Worm (Caenorhabditis elegans): ENCODE data around the gene fkb-1.

The fkb-1 gene

DNA sequence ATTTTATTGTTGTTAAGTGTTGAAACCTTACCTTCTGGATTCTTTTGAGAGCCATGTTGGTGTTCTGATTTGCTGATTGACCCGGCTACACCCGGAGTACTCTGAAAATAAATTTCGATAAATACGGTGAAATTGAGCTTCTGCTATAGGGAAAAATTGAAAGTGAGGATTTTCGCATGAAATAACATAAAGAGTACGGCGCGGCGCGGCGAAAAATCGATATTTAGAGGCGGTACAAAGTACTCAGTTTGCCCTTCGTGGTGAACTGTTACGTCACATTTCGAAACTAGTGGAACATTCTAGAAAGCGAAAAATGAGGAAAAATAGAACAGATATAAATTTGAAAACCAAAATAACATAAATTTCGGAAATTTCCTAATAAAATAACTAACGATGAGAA lies 45.8 kb downstream of the fkb-1 start, which contains the start of gene let-70:
Gene let-70 (minus strand): TSS at position 101 of the 400 bp plus-strand sequence.
- TF ChIP-seq hmg-11 (tag; optimal IDR thresholded peaks at IDR 0.05) (no peak), elt-2 (tag; optimal IDR thresholded peaks at IDR 0.05) (no peak), lin-39 (tag; optimal IDR thresholded peaks at IDR 0.05) (no peak), nfya-1 (tag; optimal IDR thresholded peaks at IDR 0.05; ENCODE audit: insufficient read depth) (no peak), nhr-28 (tag; optimal IDR thresholded peaks at IDR 0.05) (no peak), mdl-1 (tag; optimal IDR thresholded peaks at IDR 0.05) (no peak), fkh-10 (GFP tag; optimal IDR thresholded peaks at IDR 0.05) (no peak), pqm-1 (tag; optimal IDR thresholded peaks at IDR 0.05) (no peak), ceh-9 (tag; optimal IDR thresholded peaks at IDR 0.05) (no peak), nhr-237 (tag; optimal IDR thresholded peaks at IDR 0.05) (no peak), nhr-76 (tag; optimal IDR thresholded peaks at IDR 0.05) (no peak)

DNA sequence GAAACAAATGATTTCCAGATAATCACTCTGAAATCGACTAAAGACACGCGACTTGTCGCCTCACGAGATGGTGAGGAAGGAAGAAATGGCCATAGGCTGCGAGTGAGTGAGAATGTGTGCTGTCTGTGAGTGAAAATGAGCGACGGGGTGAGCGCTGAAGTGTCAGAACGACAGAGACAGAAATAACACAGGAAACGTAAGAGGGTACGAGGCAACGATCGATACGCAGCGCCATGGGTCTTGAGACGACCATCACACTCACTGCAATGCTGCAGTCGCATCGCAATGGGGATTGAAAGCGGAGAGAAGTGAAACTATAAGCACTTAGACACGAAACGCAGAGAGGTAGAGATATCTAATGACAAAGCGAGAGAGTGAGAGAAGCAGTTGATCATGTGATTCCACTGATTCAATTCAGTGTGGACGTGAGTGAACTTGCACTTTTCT lies 46.4 kb downstream of the fkb-1 start:
- TF ChIP-seq nhr-11 (tag; optimal IDR thresholded peaks at IDR 0.05) = peak; percentile 83
- peak; percentile 94 for TF ChIP-seq nfya-1 (tag; optimal IDR thresholded peaks at IDR 0.05; ENCODE audit: insufficient read depth)
- peak; percentile 80 for TF ChIP-seq elt-2 (tag; optimal IDR thresholded peaks at IDR 0.05)
- peak; percentile 88 for TF ChIP-seq lsy-12 (tag; optimal IDR thresholded peaks at IDR 0.05)
- peak in 1 of 3 experiments; percentile 1 for TF ChIP-seq elt-3 (tag; optimal IDR thresholded peaks at IDR 0.05)
- TF ChIP-seq ceh-16 (tag; optimal IDR thresholded peaks at IDR 0.05) = no peak
- no peak for TF ChIP-seq ztf-11 (tag; optimal IDR thresholded peaks at IDR 0.05)
- TF ChIP-seq egl-27 (tag; optimal IDR thresholded peaks at IDR 0.05) = peak; percentile 91
- TF ChIP-seq nhr-77 (tag; optimal IDR thresholded peaks at IDR 0.05) = peak; percentile 16
- no peak for TF ChIP-seq eor-1 (tag; optimal IDR thresholded peaks at IDR 0.05)
- TF ChIP-seq pqm-1 (tag; optimal IDR thresholded peaks at IDR 0.05) = peak; percentile 41
- TF ChIP-seq sea-2 (GFP tag; optimal IDR thresholded peaks at IDR 0.05) = peak; percentile 21
- TF ChIP-seq jun-1 (tag; optimal IDR thresholded peaks at IDR 0.05) = peak; percentile 92
- TF ChIP-seq mml-1 (tag; optimal IDR thresholded peaks at IDR 0.05) = no peak
- no peak for TF ChIP-seq nhr-237 (tag; optimal IDR thresholded peaks at IDR 0.05)
- peak; percentile 83 for TF ChIP-seq lin-15B (tag; optimal IDR thresholded peaks at IDR 0.05)
- no peak for TF ChIP-seq nhr-28 (tag; optimal IDR thresholded peaks at IDR 0.05)
- TF ChIP-seq egl-5 (tag; optimal IDR thresholded peaks at IDR 0.05) = peak; percentile 96
- TF ChIP-seq mdl-1 (tag; optimal IDR thresholded peaks at IDR 0.05) = peak; percentile 13
- peak; percentile 74 for TF ChIP-seq R02D3.7 (tag; optimal IDR thresholded peaks at IDR 0.05)
- TF ChIP-seq lin-39 (tag; optimal IDR thresholded peaks at IDR 0.05) = peak; percentile 91
- peak; percentile 96 for TF ChIP-seq nhr-25 (tag; optimal IDR thresholded peaks at IDR 0.05)
- TF ChIP-seq fos-1 (tag; optimal IDR thresholded peaks at IDR 0.05) = no peak
- peak; percentile 96 for TF ChIP-seq ceh-28 (tag; optimal IDR thresholded peaks at IDR 0.05)
- peak; percentile 92 for TF ChIP-seq nhr-23 (tag; optimal IDR thresholded peaks at IDR 0.05)
- peak; percentile 16 for TF ChIP-seq ZK546.5 (tag; optimal IDR thresholded peaks at IDR 0.05)
- peak; percentile 86 for TF ChIP-seq nhr-43 (tag; optimal IDR thresholded peaks at IDR 0.05; ENCODE audit: poor library complexity, severe bottlenecking)
- TF ChIP-seq hmg-11 (tag; optimal IDR thresholded peaks at IDR 0.05) = peak; percentile 99
- peak; percentile 22 for TF ChIP-seq ceh-82 (tag; optimal IDR thresholded peaks at IDR 0.05)
- TF ChIP-seq elt-1 (tag; optimal IDR thresholded peaks at IDR 0.05) = peak; percentile 12
- no peak for TF ChIP-seq nhr-12 (tag; optimal IDR thresholded peaks at IDR 0.05)
- TF ChIP-seq daf-12 (tag; optimal IDR thresholded peaks at IDR 0.05) = no peak
- no peak for TF ChIP-seq nhr-67 (tag; optimal IDR thresholded peaks at IDR 0.05)
- TF ChIP-seq pha-4 (tag; optimal IDR thresholded peaks at IDR 0.05) = peak; percentile 88
- TF ChIP-seq fkh-10 (GFP tag; optimal IDR thresholded peaks at IDR 0.05) = peak; percentile 49
- TF ChIP-seq fkh-2 (tag; optimal IDR thresholded peaks at IDR 0.05) = peak; percentile 37
- TF ChIP-seq ztf-4 (tag; optimal IDR thresholded peaks at IDR 0.05) = peak; percentile 20
- TF ChIP-seq skn-1 (tag; optimal IDR thresholded peaks at IDR 0.05) = peak; percentile 80
- peak; percentile 91 for TF ChIP-seq zag-1 (tag; optimal IDR thresholded peaks at IDR 0.05)
- no peak for TF ChIP-seq unc-39 (tag; optimal IDR thresholded peaks at IDR 0.05)
- peak; percentile 90 for TF ChIP-seq unc-62 (GFP tag; optimal IDR thresholded peaks at IDR 0.05)
- TF ChIP-seq aly-2 (tag; optimal IDR thresholded peaks at IDR 0.05) = no peak
- TF ChIP-seq nhr-76 (tag; optimal IDR thresholded peaks at IDR 0.05) = peak; percentile 54
- TF ChIP-seq ceh-9 (tag; optimal IDR thresholded peaks at IDR 0.05) = no peak
- TF ChIP-seq ama-1 (optimal IDR thresholded peaks at IDR 0.05) = peak; percentile 89
- TF ChIP-seq tbx-2 (tag; optimal IDR thresholded peaks at IDR 0.05) = peak; percentile 86
- peak; percentile 55 for TF ChIP-seq snpc-4 (tag; optimal IDR thresholded peaks at IDR 0.05)

Measured in whole organism, L3 larva.